Worm (Caenorhabditis elegans) whole organism, late embryonic: ENCODE measurements around the gene fbxc-24.
A peak's percentile ranks its signal among the peaks of the same experiment; 100 is the strongest.

ENCODE experiments used
- F13H6.1 ChIP-seq: sonication (generic microtip); optimal IDR thresholded peaks from 2 replicates; lab custom pipeline; 2016; ENCODE audit warnings: missing genetic modification characterization, missing compliant biosample characterization
- K02D7.2 ChIP-seq: sonication (generic microtip); optimal IDR thresholded peaks from 2 replicates; lab custom pipeline; 2017; ENCODE audit warnings: mild to moderate bottlenecking, missing genetic modification characterization, missing compliant biosample characterization
- T23F11.4 ChIP-seq: fragments of 200-800 bp; sonication (Bioruptor generic); optimal IDR thresholded peaks from 2 replicates; lab custom pipeline; 2018; ENCODE audit warnings: mild to moderate bottlenecking, missing genetic modification characterization, missing compliant biosample characterization
- Y22D7AL.16 ChIP-seq: sonication (generic microtip); optimal IDR thresholded peaks from 2 replicates; lab custom pipeline; 2016; ENCODE audit warnings: missing genetic modification characterization, missing compliant biosample characterization
- ama-1 ChIP-seq: fragments of 150-350 bp; optimal IDR thresholded peaks from 2 replicates; lab custom pipeline; 2014
- ceh-14 ChIP-seq: sonication (generic microtip); optimal IDR thresholded peaks from 2 replicates; lab custom pipeline; 2016; ENCODE audit warnings: missing genotype, missing genetic modification characterization, missing compliant biosample characterization
- ceh-22 ChIP-seq: sonication (generic microtip); optimal IDR thresholded peaks from 2 replicates; lab custom pipeline; 2017; ENCODE audit warnings: missing biosample characterization, missing genetic modification characterization
- ceh-30 ChIP-seq: fragments of 150-350 bp; optimal IDR thresholded peaks from 2 replicates; lab custom pipeline; 2014; ENCODE audit warnings: missing biosample characterization, missing genetic modification characterization
- ceh-6 ChIP-seq: fragments of 200-800 bp; sonication (Bioruptor generic); optimal IDR thresholded peaks from 2 replicates; lab custom pipeline; 2018; ENCODE audit warnings: mild to moderate bottlenecking, missing genetic modification characterization, missing compliant biosample characterization
- che-1 ChIP-seq: sonication (generic microtip); optimal IDR thresholded peaks from 2 replicates; lab custom pipeline; 2016; ENCODE audit warnings: mild to moderate bottlenecking, missing genetic modification characterization, missing compliant biosample characterization
- dve-1 ChIP-seq: sonication (generic microtip); optimal IDR thresholded peaks from 2 replicates; lab custom pipeline; 2017; ENCODE audit warnings: antibody characterized with exemption, mild to moderate bottlenecking, missing genetic modification characterization, missing compliant biosample characterization
- elt-2 ChIP-seq: sonication (generic microtip); optimal IDR thresholded peaks from 2 replicates; lab custom pipeline; 2016; ENCODE audit warnings: missing genetic modification reagents, missing genetic modification characterization, missing compliant biosample characterization
- eyg-1 ChIP-seq: sonication (generic microtip); optimal IDR thresholded peaks from 2 replicates; lab custom pipeline; 2016; ENCODE audit warnings: missing genotype, missing genetic modification characterization, missing compliant biosample characterization
- fax-1 ChIP-seq: sonication (generic microtip); optimal IDR thresholded peaks from 2 replicates; lab custom pipeline; 2016; ENCODE audit warnings: missing genotype, missing genetic modification characterization, missing compliant biosample characterization
- fkh-6 ChIP-seq: sonication (generic microtip); optimal IDR thresholded peaks from 2 replicates; lab custom pipeline; 2016; ENCODE audit warnings: missing genetic modification characterization, missing compliant biosample characterization
- gmeb-2 ChIP-seq: sonication (generic microtip); optimal IDR thresholded peaks from 2 replicates; lab custom pipeline; 2016; ENCODE audit warnings: missing genetic modification characterization, inconsistent platforms, missing compliant biosample characterization
- hlh-13 ChIP-seq: fragments of 200-800 bp; sonication (Bioruptor generic); optimal IDR thresholded peaks from 2 replicates; lab custom pipeline; 2018; ENCODE audit warnings: mild to moderate bottlenecking, missing genetic modification characterization, missing compliant biosample characterization
- hlh-30 ChIP-seq: sonication (generic microtip); optimal IDR thresholded peaks from 2 replicates; lab custom pipeline; 2017; ENCODE audit warnings: antibody characterized with exemption, missing genetic modification characterization, missing compliant biosample characterization; ENCODE audit not compliant: insufficient read depth
- hlh-6 ChIP-seq: sonication (generic microtip); optimal IDR thresholded peaks from 2 replicates; lab custom pipeline; 2016; ENCODE audit warnings: missing genotype, missing genetic modification characterization, missing compliant biosample characterization
- hlh-8 ChIP-seq: sonication (generic microtip); optimal IDR thresholded peaks from 2 replicates; lab custom pipeline; 2016; ENCODE audit warnings: missing genotype, missing genetic modification characterization, missing compliant biosample characterization
- mec-3 ChIP-seq: sonication (generic microtip); optimal IDR thresholded peaks from 2 replicates; lab custom pipeline; 2016; ENCODE audit warnings: borderline replicate concordance, missing genetic modification characterization, missing compliant biosample characterization
- nfya-1 ChIP-seq: sonication (generic microtip); optimal IDR thresholded peaks from 2 replicates; lab custom pipeline; 2017; ENCODE audit warnings: missing genetic modification characterization, mild to moderate bottlenecking, missing compliant biosample characterization, antibody characterized with exemption, moderate library complexity
- nhr-232 ChIP-seq: sonication (generic microtip); optimal IDR thresholded peaks from 2 replicates; lab custom pipeline; 2016; ENCODE audit warnings: missing genetic modification characterization, missing compliant biosample characterization
- npax-4 ChIP-seq: sonication (generic microtip); optimal IDR thresholded peaks from 2 replicates; lab custom pipeline; 2016; ENCODE audit warnings: missing genetic modification characterization, missing compliant biosample characterization
- pax-1 ChIP-seq: fragments of 150-350 bp; optimal IDR thresholded peaks from 2 replicates; lab custom pipeline; 2014; ENCODE audit warnings: missing biosample characterization, missing genetic modification characterization
- pha-4 ChIP-seq: fragments of 150-350 bp; optimal IDR thresholded peaks from 2 replicates; lab custom pipeline; 2018; ENCODE audit warnings: missing biosample characterization, missing genetic modification reagents, missing genetic modification characterization
- pqm-1 ChIP-seq: sonication (generic microtip); optimal IDR thresholded peaks from 2 replicates; lab custom pipeline; 2016; ENCODE audit warnings: missing genetic modification characterization, missing compliant biosample characterization
- pros-1 ChIP-seq: fragments of 150-350 bp; optimal IDR thresholded peaks from 2 replicates; lab custom pipeline; 2014; ENCODE audit warnings: missing biosample characterization, missing genetic modification reagents, missing genetic modification characterization
- rnt-1 ChIP-seq: sonication (generic microtip); optimal IDR thresholded peaks from 2 replicates; lab custom pipeline; 2016; ENCODE audit warnings: missing genetic modification characterization, missing compliant biosample characterization
- sox-4 ChIP-seq: sonication (generic microtip); optimal IDR thresholded peaks from 2 replicates; lab custom pipeline; 2017; ENCODE audit warnings: mild to moderate bottlenecking, missing genetic modification characterization, inconsistent platforms, missing compliant biosample characterization
- syd-9 ChIP-seq: sonication (generic microtip); optimal IDR thresholded peaks from 2 replicates; lab custom pipeline; 2016; ENCODE audit warnings: mild to moderate bottlenecking, missing genetic modification characterization, moderate library complexity, missing compliant biosample characterization
- tbx-7 ChIP-seq: sonication (generic microtip); optimal IDR thresholded peaks from 2 replicates; lab custom pipeline; 2016; ENCODE audit warnings: missing genotype, missing genetic modification characterization, missing compliant biosample characterization
- ttx-3 ChIP-seq: sonication (generic microtip); optimal IDR thresholded peaks from 2 replicates; lab custom pipeline; 2016; ENCODE audit warnings: missing genetic modification reagents, missing genetic modification characterization, missing compliant biosample characterization
- unc-42 ChIP-seq: sonication (generic microtip); optimal IDR thresholded peaks from 2 replicates; lab custom pipeline; 2016; ENCODE audit warnings: missing genotype, missing genetic modification characterization, missing compliant biosample characterization
- unc-55 ChIP-seq: sonication (generic microtip); optimal IDR thresholded peaks from 2 replicates; lab custom pipeline; 2017; ENCODE audit warnings: missing biosample characterization, missing genetic modification reagents, missing genetic modification characterization
- zip-5 ChIP-seq: sonication (generic microtip); optimal IDR thresholded peaks from 2 replicates; lab custom pipeline; 2016; ENCODE audit warnings: missing genetic modification characterization, missing compliant biosample characterization
- ztf-16 ChIP-seq: sonication (generic microtip); optimal IDR thresholded peaks from 2 replicates; lab custom pipeline; 2017; ENCODE audit warnings: missing genetic modification characterization, missing compliant biosample characterization

Gene fbxc-24

ce11 chrII:915780-916179 lies 6.3 kb upstream of the fbxc-24 start, which contains the start of gene fbxc-29:
fbxc-29 (plus strand) TSS chrII:916080.
- TF ChIP-seq zip-5 (tag; lab: Kevin White, UChicago) (no peak), F13H6.1 (tag; lab: Kevin White, UChicago) (no peak), unc-42 (tag; lab: Kevin White, UChicago) (no peak), T23F11.4 (no peak), fax-1 (no peak), ceh-22 (tag; lab: Kevin White, UChicago) (no peak), eyg-1 (tag; lab: Kevin White, UChicago) (no peak), ama-1 (lab: Kevin White, UChicago) (no peak), K02D7.2 (no peak), che-1 (tag; lab: Kevin White, UChicago) (no peak), rnt-1 (no peak), gmeb-2 (tag; lab: Kevin White, UChicago) (no peak), ceh-6 (GFP tag; lab: Kevin White, UChicago) (no peak)

- TF ChIP-seq pqm-1 (tag; lab: Kevin White, UChicago) (peak; percentile 70), elt-2 (tag; lab: Kevin White, UChicago) (peak; percentile 100), dve-1 (tag; lab: Kevin White, UChicago) (peak; percentile 41), ttx-3 (tag; lab: Kevin White, UChicago) (no peak)
These were observed 5.8 kb upstream of the fbxc-24 start for ce11 chrII:915206-915605.

ce11 chrII:913222-913722 lies 3.8 kb upstream of the fbxc-24 start, which contains the start of gene fbxc-33:
fbxc-33 (plus strand) TSS chrII:913672.
- no peak for TF ChIP-seq dve-1 (tag; lab: Kevin White, UChicago)
- peak; percentile 9 for TF ChIP-seq nfya-1 (tag; lab: Kevin White, UChicago)
- no peak for TF ChIP-seq rnt-1
- no peak for TF ChIP-seq F13H6.1 (tag; lab: Kevin White, UChicago)

- TF ChIP-seq Y22D7AL.16 (tag; lab: Kevin White, UChicago) (no peak), pax-1 (tag; lab: Kevin White, UChicago) (no peak), tbx-7 (tag; lab: Kevin White, UChicago) (no peak), pros-1 (tag; lab: Kevin White, UChicago) (no peak), ztf-16 (tag; lab: Kevin White, UChicago) (no peak), ceh-30 (tag; lab: Kevin White, UChicago) (no peak), unc-55 (GFP tag; lab: Kevin White, UChicago) (no peak), hlh-13 (no peak), hlh-30 (tag; lab: Kevin White, UChicago) (no peak), K02D7.2 (no peak), nhr-232 (no peak), ceh-14 (tag; lab: Kevin White, UChicago) (no peak), mec-3 (tag; lab: Kevin White, UChicago) (no peak), pha-4 (no peak), sox-4 (tag; lab: Kevin White, UChicago) (no peak), zip-5 (tag; lab: Kevin White, UChicago) (no peak), elt-2 (tag; lab: Kevin White, UChicago) (no peak), npax-4 (tag; lab: Kevin White, UChicago) (no peak), fkh-6 (tag; lab: Kevin White, UChicago) (no peak), hlh-6 (tag; lab: Kevin White, UChicago) (no peak)
These were observed 2.2 kb upstream of the fbxc-24 start, which contains the start of gene fbxc-31 for ce11 chrII:911680-912079. fbxc-31 (plus strand) TSS chrII:911980.

ce11 chrII:905335-905734 lies 4.1 kb downstream of the fbxc-24 start:
- no peak for TF ChIP-seq syd-9 (tag; lab: Kevin White, UChicago)
- TF ChIP-seq tbx-7 (tag; lab: Kevin White, UChicago), result no peak
- TF ChIP-seq hlh-8 (tag; lab: Kevin White, UChicago), result no peak
- TF ChIP-seq, all 69 proteins: peak for 0
